Worm (Caenorhabditis elegans): Measurements from ENCODE around the gene R04B5.1.

R04B5.1 gene

ce11 chrV:10031384-10032171, 46.6 kb downstream of the R04B5.1 start:
- TF ChIP-seq nhr-71 (tag; optimal IDR thresholded peaks at IDR 0.05) (peak; percentile 67), lir-3 (tag; optimal IDR thresholded peaks at IDR 0.05; ENCODE audit: poor library complexity) (peak; percentile 33), isw-1 (GFP tag; IDR thresholded peaks at IDR 0.05) (peak; percentile 30; the same call in 1 of the 2 replicates), mep-1 (tag; optimal IDR thresholded peaks at IDR 0.05) (peak; percentile 60), dpl-1 (GFP tag; optimal IDR thresholded peaks at IDR 0.05) (peak; percentile 91 to 95 (median 93)), swsn-7 (tag; optimal IDR thresholded peaks at IDR 0.05) (peak; percentile 25), nhr-85 (tag) (peak; percentile 84), ceh-82 (tag; optimal IDR thresholded peaks at IDR 0.05) (peak in 2 of 3 experiments; percentile 18 to 21), dsc-1 (tag; optimal IDR thresholded peaks at IDR 0.05) (peak; percentile 21), rnt-1 (tag; optimal IDR thresholded peaks at IDR 0.05) (peak; percentile 18), ztf-4 (tag; optimal IDR thresholded peaks at IDR 0.05) (no peak), mef-2 (tag; optimal IDR thresholded peaks at IDR 0.05) (no peak), nhr-77 (tag; optimal IDR thresholded peaks at IDR 0.05) (peak; percentile 29), pqm-1 (tag; optimal IDR thresholded peaks at IDR 0.05) (no peak), nhr-90 (tag; optimal IDR thresholded peaks at IDR 0.05; ENCODE audit: poor library complexity) (peak; percentile 58), F16B12.6 (tag; optimal IDR thresholded peaks at IDR 0.05) (peak; percentile 92), blmp-1 (tag; optimal IDR thresholded peaks at IDR 0.05) (peak; percentile 29), tbx-2 (tag; optimal IDR thresholded peaks at IDR 0.05) (peak; percentile 17), lin-39 (tag; optimal IDR thresholded peaks at IDR 0.05) (peak; percentile 5), C16A3.4 (tag; optimal IDR thresholded peaks at IDR 0.05) (peak; percentile 36), snu-23 (GFP tag; optimal IDR thresholded peaks at IDR 0.05) (peak; percentile 70), egl-27 (tag; optimal IDR thresholded peaks at IDR 0.05) (no peak), ceh-8 (GFP tag; optimal IDR thresholded peaks at IDR 0.05) (no peak), elt-2 (tag; optimal IDR thresholded peaks at IDR 0.05) (peak; percentile 40), mab-9 (GFP tag; IDR thresholded peaks at IDR 0.05) (no peak), lin-35 (GFP tag; optimal IDR thresholded peaks at IDR 0.05) (peak; percentile 94 to 96), jun-1 (tag; optimal IDR thresholded peaks at IDR 0.05) (peak; percentile 51), efl-1 (optimal IDR thresholded peaks at IDR 0.05) (peak; percentile 96 to 97), efl-1 (GFP tag; optimal IDR thresholded peaks at IDR 0.05 in 1 of 2) (peak; percentile 94 to 99), lin-14 (GFP tag; optimal IDR thresholded peaks at IDR 0.05) (peak; percentile 36), xbp-1 (tag; optimal IDR thresholded peaks at IDR 0.05) (peak; percentile 43), elt-3 (tag; optimal IDR thresholded peaks at IDR 0.05) (peak in 1 of 6 experiments; percentile 14), nhr-19 (GFP tag; conservative IDR thresholded peaks at IDR 0.05) (peak; percentile 54), ama-1 (optimal IDR thresholded peaks at IDR 0.05) (no peak), skn-1 (tag; optimal IDR thresholded peaks at IDR 0.05) (peak; percentile 13), nhr-84 (tag; optimal IDR thresholded peaks at IDR 0.05) (no peak), nhr-47 (tag; optimal IDR thresholded peaks at IDR 0.05) (peak; percentile 58), tlp-1 (tag; optimal IDR thresholded peaks at IDR 0.05) (no peak), ceh-90 (tag; optimal IDR thresholded peaks at IDR 0.05) (peak; percentile 60), lsy-2 (tag; optimal IDR thresholded peaks at IDR 0.05) (peak; percentile 23 to 71), nhr-20 (tag; optimal IDR thresholded peaks at IDR 0.05) (peak; percentile 55), lin-13 (GFP tag; optimal IDR thresholded peaks at IDR 0.05) (peak; percentile 59)

- TF ChIP-seq xbp-1 (tag; optimal IDR thresholded peaks at IDR 0.05) = no peak
- TF ChIP-seq elt-3 (tag; optimal IDR thresholded peaks at IDR 0.05) = peak in 1 of 6 experiments; percentile 12
- peak; percentile 38 for TF ChIP-seq blmp-1 (tag; optimal IDR thresholded peaks at IDR 0.05)
- TF ChIP-seq lin-14 (GFP tag; optimal IDR thresholded peaks at IDR 0.05) = no peak
- TF ChIP-seq C34B4.2 (tag; optimal IDR thresholded peaks at IDR 0.05) = no peak
- TF ChIP-seq egl-27 (tag; optimal IDR thresholded peaks at IDR 0.05) = no peak
- no peak for TF ChIP-seq ceh-8 (GFP tag; optimal IDR thresholded peaks at IDR 0.05)
Measured at ce11 chrV:10030992-10031383, 47.2 kb downstream of the R04B5.1 start, which contains the start of gene acl-2. Gene acl-2, minus strand, starts transcription at chrV:10031092.
